Worm (Caenorhabditis elegans) whole organism, early embryonic: ENCODE measurements around the gene bre-3.
"Not testable (repeated sequence)": the region's sequence is repeated elsewhere in the genome, so short reads cannot be mapped to it uniquely, and the experiment has no call there.

Experiments
- B0310.2 ChIP-seq: sonication (generic microtip); optimal IDR thresholded peaks from 2 replicates; lab custom pipeline; 2016; ENCODE audit warnings: mild to moderate bottlenecking, missing genetic modification characterization, missing compliant biosample characterization
- F13C5.2 ChIP-seq: sonication (generic microtip); optimal IDR thresholded peaks from 2 replicates; lab custom pipeline; 2017; ENCODE audit warnings: mild to moderate bottlenecking, missing genetic modification characterization, inconsistent platforms, missing compliant biosample characterization
- flt-1 ChIP-seq: fragments of 200-800 bp; sonication (Bioruptor generic); IDR thresholded peaks from 2 replicates; pipeline ENCODE4 v1.3.6; 2022; ENCODE audit warnings: missing genetic modification characterization, missing compliant biosample characterization
- hmbx-1 ChIP-seq: sonication (generic microtip); optimal IDR thresholded peaks from 2 replicates; lab custom pipeline; 2016; ENCODE audit warnings: mild to moderate bottlenecking, missing genetic modification characterization, missing compliant biosample characterization
- hmg-4 ChIP-seq: fragments of 200-800 bp; sonication (Bioruptor generic); optimal IDR thresholded peaks from 2 replicates; lab custom pipeline; 2018; ENCODE audit warnings: mild to moderate bottlenecking, missing genetic modification characterization, missing compliant biosample characterization
- hnd-1 ChIP-seq: sonication (generic microtip); optimal IDR thresholded peaks from 2 replicates; lab custom pipeline; 2016; ENCODE audit warnings: missing genetic modification characterization, missing compliant biosample characterization
- sea-1 ChIP-seq: fragments of 200-800 bp; sonication (Bioruptor generic); conservative IDR thresholded peaks from 2 replicates; pipeline ENCODE4 v1.3.6; 2022; ENCODE audit warnings: missing genetic modification characterization, missing compliant biosample characterization
- tbx-11 ChIP-seq: fragments of 200-800 bp; sonication (Bioruptor generic); IDR thresholded peaks from 2 replicates; pipeline ENCODE4 v1.3.6; 2022; ENCODE audit warnings: missing genetic modification characterization, missing compliant biosample characterization
- tbx-37 ChIP-seq: fragments of 200-800 bp; sonication (Bioruptor generic); conservative IDR thresholded peaks from 2 replicates; pipeline ENCODE4 v1.3.6; 2022; ENCODE audit warnings: missing genetic modification reagents, missing genetic modification characterization, missing compliant biosample characterization

Gene bre-3

DNA sequence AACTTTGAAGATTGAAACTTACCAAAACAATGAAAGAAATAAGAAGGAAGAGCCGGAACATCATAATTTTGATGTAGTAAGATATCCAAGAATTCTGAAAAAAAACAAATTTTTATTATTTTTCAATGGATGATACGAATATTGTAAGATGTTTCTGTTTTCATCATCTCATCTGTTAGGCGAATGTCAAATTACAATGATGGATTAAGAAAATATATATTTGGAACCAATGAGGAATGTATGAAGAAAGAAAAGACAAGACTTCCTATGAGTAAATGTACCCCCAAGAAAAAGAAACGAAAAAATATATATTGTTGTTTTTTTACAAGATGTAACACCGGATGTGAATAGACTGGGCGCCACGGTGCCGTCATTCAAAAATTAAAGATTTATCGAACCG, 59.0 kb downstream of the bre-3 start, which contains the start of gene T26G10.5:
T26G10.5 (minus strand) TSS at position 101 of the 400 bp plus-strand sequence.
- no peak for TF ChIP-seq F13C5.2 (tag; lab: Kevin White, UChicago)
- no peak for TF ChIP-seq flt-1
- no peak for TF ChIP-seq hnd-1 (tag; lab: Kevin White, UChicago)
- TF ChIP-seq tbx-11, result no peak
- no peak for TF ChIP-seq tbx-37 (GFP tag; lab: Robert Waterston, UW)
- TF ChIP-seq hmbx-1 (tag; lab: Kevin White, UChicago), result no peak
- TF ChIP-seq sea-1, result no peak

DNA sequence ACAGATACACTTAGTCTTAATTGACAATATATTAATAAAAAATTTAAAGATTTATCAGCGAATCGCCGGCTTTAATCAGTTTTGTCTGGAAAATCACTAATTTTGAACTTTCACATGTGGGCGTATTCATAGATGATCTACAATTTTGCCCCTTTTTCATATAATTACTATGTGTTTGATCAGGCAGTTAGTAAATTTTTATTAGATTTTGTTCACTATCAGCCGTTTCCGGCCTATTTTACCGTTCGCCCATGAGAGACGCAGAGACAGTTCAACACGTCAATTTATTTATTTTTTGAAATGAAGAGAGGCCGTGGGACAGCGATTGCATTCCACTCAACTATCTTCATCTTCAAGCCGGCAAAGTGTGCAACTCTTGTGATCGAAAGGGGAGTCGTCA, 65.0 kb downstream of the bre-3 start, which contains the start of gene T26G10.4:
T26G10.4 (plus strand) TSS at position 301 of the 400 bp plus-strand sequence.
- TF ChIP-seq hmg-4 (GFP tag; lab: Kevin White, UChicago); hmbx-1 (tag; lab: Kevin White, UChicago); B0310.2: not testable (repeated sequence)
